Worm (Caenorhabditis elegans) whole organism, mixed stage, embryonic: Measurements from ENCODE around the gene R186.3.

ENCODE experiments used
- M03D4.4 ChIP-seq: sonication (generic microtip); optimal IDR thresholded peaks from 2 replicates; lab custom pipeline; 2017; ENCODE audit warnings: mild to moderate bottlenecking, missing genetic modification characterization, missing compliant biosample characterization
- bed-3 ChIP-seq: fragments of 200-800 bp; sonication (Bioruptor generic); optimal IDR thresholded peaks from 3 replicates; lab custom pipeline; 2018; ENCODE audit warnings: mild to moderate bottlenecking, missing genetic modification characterization, moderate library complexity, missing compliant biosample characterization
- blmp-1 ChIP-seq: fragments of 150-350 bp; optimal IDR thresholded peaks from 2 replicates; lab custom pipeline; 2014; ENCODE audit warnings: missing biosample characterization, missing genetic modification characterization
- ceh-39 ChIP-seq: fragments of 150-350 bp; optimal IDR thresholded peaks from 2 replicates; lab custom pipeline; 2014; ENCODE audit warnings: missing biosample characterization, missing genetic modification characterization
- ceh-43 ChIP-seq: fragments of 200-800 bp; sonication (Bioruptor generic); optimal IDR thresholded peaks from 2 replicates; lab custom pipeline; 2018; ENCODE audit warnings: mild to moderate bottlenecking, missing genetic modification characterization, moderate library complexity, missing compliant biosample characterization
- ces-1 ChIP-seq: fragments of 150-350 bp; optimal IDR thresholded peaks from 2 replicates; lab custom pipeline; 2014; ENCODE audit warnings: missing biosample characterization, missing genetic modification reagents, missing genetic modification characterization
- cnd-1 ChIP-seq: fragments of 200-800 bp; sonication (Bioruptor generic); optimal IDR thresholded peaks from 2 replicates; lab custom pipeline; 2018; ENCODE audit warnings: mild to moderate bottlenecking, missing genetic modification characterization, missing compliant biosample characterization
- drap-1 ChIP-seq: fragments of 200-800 bp; sonication (Bioruptor generic); optimal IDR thresholded peaks from 3 replicates; lab custom pipeline; 2018; ENCODE audit warnings: mild to moderate bottlenecking, missing genetic modification characterization, missing compliant biosample characterization
- elt-1 ChIP-seq: sonication (generic microtip); optimal IDR thresholded peaks from 2 replicates; lab custom pipeline; 2017; ENCODE audit warnings: missing genetic modification characterization, mild to moderate bottlenecking, missing compliant biosample characterization, antibody characterized with exemption, moderate library complexity, borderline replicate concordance; ENCODE audit not compliant: insufficient read depth
- elt-3 ChIP-seq: fragments of 150-350 bp; optimal IDR thresholded peaks from 2 replicates; lab custom pipeline; 2014; ENCODE audit warnings: missing biosample characterization, missing genetic modification characterization
- flh-1 ChIP-seq: fragments of 200-800 bp; sonication (Bioruptor generic); optimal IDR thresholded peaks from 2 replicates; lab custom pipeline; 2018; ENCODE audit warnings: mild to moderate bottlenecking, missing genetic modification characterization, moderate library complexity, missing compliant biosample characterization
- hlh-1 ChIP-seq: fragments of 150-350 bp; optimal IDR thresholded peaks from 2 replicates; lab custom pipeline; 2014; ENCODE audit warnings: missing biosample characterization, missing genetic modification reagents, missing genetic modification characterization
- lin-13 ChIP-seq: fragments of 150-350 bp; optimal IDR thresholded peaks from 2 replicates; lab custom pipeline; 2014; ENCODE audit warnings: missing biosample characterization, missing genetic modification characterization
- lin-32 ChIP-seq: fragments of 200-800 bp; sonication (Bioruptor generic); optimal IDR thresholded peaks from 2 replicates; lab custom pipeline; 2018; ENCODE audit warnings: mild to moderate bottlenecking, missing genetic modification characterization, missing compliant biosample characterization
- lsy-2 ChIP-seq: fragments of 150-350 bp; optimal IDR thresholded peaks from 2 replicates; lab custom pipeline; 2014; ENCODE audit warnings: missing biosample characterization, missing genetic modification characterization
- mab-5 ChIP-seq: fragments of 150-350 bp; optimal IDR thresholded peaks from 2 replicates; lab custom pipeline; 2014; ENCODE audit warnings: missing biosample characterization, missing genetic modification characterization
- mep-1 ChIP-seq: fragments of 150-350 bp; optimal IDR thresholded peaks from 2 replicates; lab custom pipeline; 2017; ENCODE audit warnings: missing biosample characterization, missing genetic modification reagents, missing genetic modification characterization, inconsistent platforms
- mls-2 ChIP-seq: sonication (generic microtip); optimal IDR thresholded peaks from 2 replicates; lab custom pipeline; 2016; ENCODE audit warnings: mild to moderate bottlenecking, missing genetic modification characterization, moderate library complexity, missing compliant biosample characterization
- nhr-12 ChIP-seq: fragments of 150-350 bp; optimal IDR thresholded peaks from 2 replicates; lab custom pipeline; 2014; ENCODE audit warnings: missing biosample characterization, missing genetic modification characterization
- nhr-2 ChIP-seq: fragments of 150-350 bp; optimal IDR thresholded peaks from 2 replicates; lab custom pipeline; 2014; ENCODE audit warnings: missing biosample characterization, missing genetic modification characterization
- nhr-237 ChIP-seq: fragments of 150-350 bp; optimal IDR thresholded peaks from 2 replicates; lab custom pipeline; 2014; ENCODE audit warnings: missing biosample characterization, missing genetic modification characterization
- nhr-28 ChIP-seq: fragments of 150-350 bp; optimal IDR thresholded peaks from 2 replicates; lab custom pipeline; 2014; ENCODE audit warnings: missing biosample characterization, missing genetic modification characterization
- pha-4 ChIP-seq: fragments of 150-350 bp; optimal IDR thresholded peaks from 2 replicates; lab custom pipeline; 2018; ENCODE audit warnings: missing biosample characterization, missing genetic modification reagents, missing genetic modification characterization
- snpc-4 ChIP-seq: fragments of 150-350 bp; optimal IDR thresholded peaks from 2 replicates; lab custom pipeline; 2014; ENCODE audit warnings: missing biosample characterization, missing genetic modification characterization
- sptf-1 ChIP-seq: sonication (generic microtip); optimal IDR thresholded peaks from 2 replicates; lab custom pipeline; 2017; ENCODE audit warnings: mild to moderate bottlenecking, missing genetic modification characterization, moderate library complexity, missing compliant biosample characterization
- tbx-8 ChIP-seq: fragments of 200-800 bp; sonication (Bioruptor generic); optimal IDR thresholded peaks from 2 replicates; lab custom pipeline; 2018; ENCODE audit warnings: mild to moderate bottlenecking, missing genetic modification characterization, moderate library complexity, missing compliant biosample characterization
- unc-39 ChIP-seq: fragments of 150-350 bp; optimal IDR thresholded peaks from 2 replicates; lab custom pipeline; 2014; ENCODE audit warnings: missing biosample characterization, missing genetic modification characterization
- unc-62 ChIP-seq: fragments of 150-350 bp; optimal IDR thresholded peaks from 2 replicates; lab custom pipeline; 2014; ENCODE audit warnings: missing biosample characterization, missing genetic modification reagents, missing genetic modification characterization
- zip-8 ChIP-seq: fragments of 150-350 bp; optimal IDR thresholded peaks from 2 replicates; lab custom pipeline; 2014; ENCODE audit warnings: missing biosample characterization, missing genetic modification characterization
- ztf-11 ChIP-seq: fragments of 150-350 bp; optimal IDR thresholded peaks from 2 replicates; lab custom pipeline; 2014; ENCODE audit warnings: missing biosample characterization, missing genetic modification characterization

The R186.3 gene

DNA sequence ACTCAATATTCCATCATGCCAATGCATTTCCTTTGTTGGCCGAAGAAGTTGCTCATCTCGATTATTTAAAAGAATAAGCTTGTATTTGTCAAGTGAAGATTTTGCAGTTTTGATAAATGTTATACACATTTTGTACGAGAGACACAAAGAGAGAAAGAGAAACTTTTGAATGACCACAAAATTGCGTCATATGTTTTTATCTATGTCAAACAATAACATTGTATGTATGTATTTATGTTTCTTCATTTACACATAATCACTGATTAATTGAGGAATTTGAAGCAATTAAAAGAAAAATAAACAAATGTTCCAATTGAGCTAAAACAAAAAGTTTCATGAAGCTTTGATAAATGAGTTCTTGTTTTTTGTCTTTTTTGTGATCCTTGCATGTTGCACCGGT is 3.8 kb downstream of the R186.3 start, which contains the start of gene hrg-9:
hrg-9 (minus strand) TSS at position 152 of the 400 bp plus-strand sequence.
- TF ChIP-seq bed-3 (no peak), zip-8 (tag; lab: Kevin White, UChicago) (peak; percentile 62)

DNA sequence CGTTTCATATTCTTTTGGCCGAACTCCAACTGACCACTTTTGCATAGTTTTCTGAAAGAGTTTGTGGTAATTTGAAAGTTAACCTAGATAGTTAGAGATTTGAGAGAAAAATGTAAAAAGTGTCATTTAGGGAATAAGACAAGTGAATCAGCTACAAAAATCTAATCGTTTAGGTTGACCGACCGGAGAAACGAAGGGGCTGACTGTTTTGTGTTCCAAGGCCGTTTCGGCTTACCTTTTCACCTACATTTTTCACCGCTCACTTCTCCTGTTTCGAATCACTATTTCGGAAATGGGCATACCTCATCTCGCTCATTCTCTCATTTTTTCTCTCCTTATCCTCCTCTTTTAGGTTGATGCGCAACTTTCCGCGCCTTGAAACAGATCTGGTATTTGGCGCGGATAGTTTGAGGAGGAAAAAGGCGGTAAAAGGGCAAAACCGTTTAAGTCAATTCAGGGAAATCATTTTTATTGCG is 5.9 kb downstream of the R186.3 start, which contains the start of gene mpst-7:
mpst-7 (minus strand) TSS at position 51 of the 476 bp plus-strand sequence.
- TF ChIP-seq tbx-8 (GFP tag; lab: Kevin White, UChicago) (no peak), hlh-1 (no peak), zip-8 (tag; lab: Kevin White, UChicago) (no peak), ceh-43 (no peak), unc-62 (GFP tag; lab: Kevin White, UChicago) (no peak), snpc-4 (no peak), nhr-28 (tag; lab: Kevin White, UChicago) (no peak), lin-13 (tag; lab: Kevin White, UChicago) (no peak), M03D4.4 (tag; lab: Kevin White, UChicago) (no peak)
- TF ChIP-seq, all 35 proteins: peak for 0

DNA sequence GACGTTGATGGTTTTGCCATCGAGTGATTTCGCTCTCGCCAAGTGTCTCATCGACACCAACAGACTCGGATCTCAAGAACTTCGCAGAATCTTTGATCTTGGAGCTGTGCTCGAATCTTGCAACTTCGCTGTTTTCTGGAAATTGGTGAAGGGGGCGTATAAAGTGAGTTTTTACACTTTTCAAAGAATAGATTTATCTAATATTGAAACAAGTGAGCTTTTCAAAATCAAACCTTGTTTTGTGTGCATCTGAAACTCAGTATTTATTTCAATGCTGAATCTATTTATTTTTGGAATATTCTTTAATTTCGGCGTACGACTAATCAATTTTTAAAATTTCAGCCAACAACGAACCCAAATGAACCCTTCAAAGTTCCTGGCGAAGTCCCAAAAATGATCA is 12.7 kb downstream of the R186.3 start:
- TF ChIP-seq cnd-1 (tag; lab: Kevin White, UChicago), result no peak
- TF ChIP-seq tbx-8 (GFP tag; lab: Kevin White, UChicago), result no peak
- TF ChIP-seq mab-5 (tag; lab: Kevin White, UChicago), result no peak
- TF ChIP-seq mep-1 (tag; lab: Kevin White, UChicago), result no peak
- TF ChIP-seq nhr-28 (tag; lab: Kevin White, UChicago), result no peak
- TF ChIP-seq M03D4.4 (tag; lab: Kevin White, UChicago), result no peak
- TF ChIP-seq ceh-39 (tag; lab: Kevin White, UChicago), result no peak
- no peak for TF ChIP-seq unc-39
- no peak for TF ChIP-seq snpc-4
- no peak for TF ChIP-seq lin-32 (GFP tag; lab: Kevin White, UChicago)
- no peak for TF ChIP-seq nhr-237
- no peak for TF ChIP-seq hlh-1
- no peak for TF ChIP-seq drap-1 (GFP tag; lab: Kevin White, UChicago)
- TF ChIP-seq elt-3, result no peak
- TF ChIP-seq nhr-12 (tag; lab: Kevin White, UChicago), result no peak
- no peak for TF ChIP-seq lin-13 (tag; lab: Kevin White, UChicago)
- TF ChIP-seq flh-1, result no peak
- TF ChIP-seq, all 35 proteins: peak for 0

DNA sequence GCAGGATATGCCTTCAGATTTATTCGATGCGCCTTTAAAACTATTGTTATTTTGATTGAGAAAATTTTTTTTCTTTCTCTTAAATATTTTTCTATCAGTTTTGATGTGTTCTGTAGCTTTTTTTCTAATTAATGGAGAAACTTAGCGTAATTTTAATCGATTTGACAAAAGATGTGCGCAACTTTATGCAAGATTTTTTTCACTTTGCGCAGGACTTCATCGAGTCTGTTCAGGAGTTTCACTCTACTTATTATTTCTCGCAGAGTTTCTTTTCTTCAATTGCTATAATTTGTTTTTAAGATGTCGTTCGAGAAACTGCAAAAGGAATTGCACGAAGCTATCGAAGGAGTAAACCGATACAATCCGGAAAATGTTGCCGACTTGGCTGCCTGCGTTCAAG is 13.3 kb downstream of the R186.3 start, which contains the start of gene eif-3.K:
eif-3.K (plus strand) TSS at position 301 of the 400 bp plus-strand sequence.
- TF ChIP-seq nhr-237 (no peak), sptf-1 (no peak), snpc-4 (no peak), ceh-43 (no peak), tbx-8 (GFP tag; lab: Kevin White, UChicago) (no peak), drap-1 (GFP tag; lab: Kevin White, UChicago) (no peak), elt-3 (no peak), mls-2 (no peak), ztf-11 (tag; lab: Kevin White, UChicago) (no peak), nhr-28 (tag; lab: Kevin White, UChicago) (no peak), bed-3 (no peak), elt-1 (tag; lab: Kevin White, UChicago) (no peak), flh-1 (no peak), nhr-2 (tag; lab: Kevin White, UChicago) (no peak), blmp-1 (tag; lab: Kevin White, UChicago) (no peak), ces-1 (GFP tag; lab: Kevin White, UChicago) (no peak), unc-39 (no peak), cnd-1 (tag; lab: Kevin White, UChicago) (no peak), lsy-2 (tag; lab: Kevin White, UChicago) (no peak)

DNA sequence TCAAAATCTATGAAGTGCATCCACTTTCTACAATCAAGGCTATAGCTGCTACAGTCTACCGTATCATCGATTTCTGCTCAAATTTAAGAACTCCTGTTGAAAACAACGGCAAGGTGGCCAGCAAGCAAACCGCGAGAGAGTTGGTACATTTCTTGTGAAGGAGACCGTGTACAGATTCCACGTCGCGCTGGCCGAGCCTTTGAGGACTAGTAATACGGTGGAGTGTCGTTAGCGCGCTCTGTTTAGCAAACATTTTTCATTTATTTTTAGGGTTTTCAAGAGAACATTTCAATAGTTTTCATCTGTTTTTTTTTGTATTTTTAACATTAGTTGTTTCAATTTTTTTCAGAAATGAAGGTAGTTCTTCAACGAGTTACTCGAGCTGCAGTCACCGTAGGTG is 14.7 kb downstream of the R186.3 start, which contains the start of gene pqn-68:
pqn-68 (plus strand) TSS at position 350 of the 400 bp plus-strand sequence.
- TF ChIP-seq bed-3 (no peak), pha-4 (tag; lab: Kevin White, UChicago) (peak; percentile 8), mep-1 (tag; lab: Kevin White, UChicago) (no peak)
